Fruit fly (Drosophila melanogaster) whole organism, adult: ENCODE data around the gene Tis11.

Experiments
- CG11617 ChIP-seq: fragments of 200-800 bp; sonication (Bioruptor generic); optimal IDR thresholded peaks from 2 replicates; lab custom pipeline; 2017; ENCODE audit warnings: mild to moderate bottlenecking, missing biosample characterization, missing genetic modification reagents, missing genetic modification characterization
- CG12768 ChIP-seq: fragments of 200-800 bp; sonication (Bioruptor generic); optimal IDR thresholded peaks from 2 replicates; lab custom pipeline; 2017; ENCODE audit warnings: missing biosample characterization, missing genetic modification characterization, mild to moderate bottlenecking, moderate library complexity, missing genetic modification reagents
- CG14711 ChIP-seq: fragments of 200-800 bp; sonication (Bioruptor generic); optimal IDR thresholded peaks from 2 replicates; lab custom pipeline; 2018; ENCODE audit warnings: missing biosample characterization, mild to moderate bottlenecking, missing genetic modification characterization, moderate library complexity
- CG1620 ChIP-seq: fragments of 200-800 bp; sonication (Bioruptor generic); optimal IDR thresholded peaks from 2 replicates; lab custom pipeline; 2016; ENCODE audit warnings: missing biosample characterization, missing genetic modification characterization
- CG33017 ChIP-seq: fragments of 200-800 bp; sonication (Bioruptor generic); optimal IDR thresholded peaks from 2 replicates; lab custom pipeline; 2018; ENCODE audit warnings: missing biosample characterization, mild to moderate bottlenecking, missing genetic modification characterization, moderate library complexity
- CG5204 ChIP-seq: fragments of 200-800 bp; sonication (Bioruptor generic); optimal IDR thresholded peaks from 2 replicates; lab custom pipeline; 2016; ENCODE audit warnings: missing biosample characterization, missing genetic modification characterization
- CG7045 ChIP-seq: fragments of 200-800 bp; sonication (Bioruptor generic); optimal IDR thresholded peaks from 2 replicates; lab custom pipeline; 2017; ENCODE audit warnings: missing biosample characterization, mild to moderate bottlenecking, missing genetic modification characterization
- CG7101 ChIP-seq: fragments of 200-800 bp; sonication (Bioruptor generic); optimal IDR thresholded peaks from 2 replicates; lab custom pipeline; 2018; ENCODE audit warnings: missing biosample characterization, mild to moderate bottlenecking, missing genetic modification characterization, moderate library complexity
- Clk ChIP-seq: fragments of 200-800 bp; sonication (Bioruptor generic); optimal IDR thresholded peaks from 2 replicates; lab custom pipeline; 2017; ENCODE audit warnings: missing biosample characterization, missing genetic modification characterization
- Crg-1 ChIP-seq: fragments of 200-800 bp; sonication (Bioruptor generic); optimal IDR thresholded peaks from 2 replicates; lab custom pipeline; 2016; ENCODE audit warnings: missing biosample characterization, missing genetic modification characterization
- Hr96 ChIP-seq: fragments of 200-800 bp; sonication (Bioruptor generic); optimal IDR thresholded peaks from 2 replicates; lab custom pipeline; 2016; ENCODE audit warnings: missing biosample characterization, missing genetic modification characterization
- Mnt ChIP-seq: fragments of 200-800 bp; sonication (Bioruptor generic); optimal IDR thresholded peaks from 2 replicates; lab custom pipeline; 2016; ENCODE audit warnings: missing biosample characterization, mild to moderate bottlenecking, missing genetic modification characterization
- bab1 ChIP-seq: fragments of 200-800 bp; sonication (Bioruptor generic); optimal IDR thresholded peaks from 3 replicates; lab custom pipeline; 2019; ENCODE audit warnings: missing biosample characterization, mild to moderate bottlenecking, missing genetic modification characterization, moderate library complexity
- cnc ChIP-seq, 2 experiments: fragments of >200 bp; optimal IDR thresholded peaks; 2 replicates each; lab custom pipeline; 2017
- kay ChIP-seq: fragments of 200-800 bp; sonication (Bioruptor generic); peaks from one replicate; lab custom pipeline; 2016; ENCODE audit warnings: missing biosample characterization, missing genetic modification characterization, borderline replicate concordance
- ovo ChIP-seq: fragments of 200-800 bp; sonication (Bioruptor generic); optimal IDR thresholded peaks from 2 replicates; lab custom pipeline; 2016; ENCODE audit warnings: missing biosample characterization, missing genetic modification characterization
- pad ChIP-seq: fragments of 200-800 bp; sonication (Bioruptor generic); optimal IDR thresholded peaks from 3 replicates; lab custom pipeline; 2017; ENCODE audit warnings: missing biosample characterization, missing genetic modification characterization, mild to moderate bottlenecking, moderate library complexity, missing genetic modification reagents
- tj ChIP-seq: fragments of 200-800 bp; sonication (Bioruptor generic); optimal IDR thresholded peaks from 3 replicates; lab custom pipeline; 2017; ENCODE audit warnings: missing biosample characterization, mild to moderate bottlenecking, missing genetic modification characterization, moderate library complexity
- toe ChIP-seq: fragments of 200-800 bp; sonication (Bioruptor generic); optimal IDR thresholded peaks from 2 replicates; lab custom pipeline; 2016; ENCODE audit warnings: missing biosample characterization, missing genetic modification characterization

The Tis11 gene

DNA sequence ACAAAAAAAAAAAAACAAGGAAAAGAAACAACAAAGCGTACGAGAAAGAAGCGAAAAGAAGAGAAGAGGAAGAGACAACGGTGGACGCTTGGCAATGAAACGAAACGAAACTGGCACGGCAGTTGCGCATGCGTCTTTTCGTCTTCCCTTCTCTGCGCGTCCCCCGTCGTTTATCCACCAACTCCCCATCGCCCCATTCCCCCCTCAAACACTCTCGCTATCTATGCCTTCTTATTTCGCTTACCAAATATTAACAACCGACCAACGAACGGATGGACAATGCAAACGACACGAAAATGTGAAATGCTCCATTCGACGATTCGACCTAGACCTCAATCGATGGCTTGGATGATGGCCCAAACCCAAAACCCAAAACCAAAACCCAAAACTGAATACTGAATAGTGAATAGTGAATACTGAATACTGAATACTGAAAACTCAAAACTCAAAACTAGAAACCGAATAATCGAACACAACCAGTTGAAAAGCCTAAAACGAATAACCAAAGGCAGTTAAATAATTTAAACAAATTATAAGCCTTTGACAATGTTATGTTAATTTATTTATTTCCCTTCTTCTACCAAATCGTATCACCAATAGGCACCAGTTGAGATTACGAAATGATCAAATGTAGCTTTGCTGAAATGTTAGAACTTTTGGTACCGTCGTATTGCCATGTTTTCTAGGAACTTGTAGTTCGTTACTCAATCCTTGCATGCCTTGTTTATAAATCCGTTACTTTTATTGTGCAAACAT lies 11.5 kb downstream of the Tis11 start:
- TF ChIP-seq CG7045 (GFP tag; lab: Kevin White, UChicago) (no peak), Clk (no peak), CG5204 (GFP tag; lab: Kevin White, UChicago) (no peak), kay (GFP tag; lab: Kevin White, UChicago) (no peak), CG11617 (GFP tag; lab: Kevin White, UChicago) (no peak)

DNA sequence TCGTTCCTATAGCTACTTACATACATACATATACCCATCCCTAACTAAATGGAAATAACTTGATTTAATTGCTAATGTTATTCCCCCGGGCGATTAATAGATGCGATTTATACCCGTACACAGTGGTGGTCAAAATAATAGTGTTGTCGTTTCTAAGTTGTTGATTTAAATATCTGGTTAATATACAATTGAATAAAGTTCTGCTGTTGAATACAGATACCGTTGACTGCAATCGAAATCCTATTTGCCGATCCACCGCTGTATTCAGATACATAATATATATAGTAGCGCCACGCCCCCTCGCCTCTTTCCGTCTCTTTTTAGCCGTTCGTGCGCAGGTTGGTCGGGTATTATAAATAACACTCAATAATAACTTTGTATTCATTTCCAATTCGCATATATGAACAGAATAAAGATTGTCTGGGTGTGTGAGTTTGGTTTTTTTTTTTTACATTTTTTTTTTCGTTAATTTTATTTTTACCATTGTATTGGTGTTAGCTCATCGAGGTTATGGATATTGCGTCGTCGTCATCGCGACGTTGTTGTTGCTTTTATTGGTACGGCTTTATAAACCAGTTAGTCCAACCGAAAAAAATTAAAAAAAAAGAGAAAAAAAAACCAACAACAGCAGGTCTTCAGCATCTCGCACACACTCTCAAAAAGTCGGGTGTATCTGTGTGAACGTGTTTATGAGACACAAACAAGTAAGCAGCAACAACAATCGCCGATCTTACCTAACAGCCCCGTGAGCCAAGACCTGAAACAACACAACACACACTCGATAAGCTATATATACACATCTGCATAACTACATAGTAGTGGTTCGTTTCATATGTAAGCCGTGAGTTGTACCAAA lies 13.3 kb downstream of the Tis11 start:
- TF ChIP-seq CG5204 (GFP tag; lab: Kevin White, UChicago) (peak; percentile 24), CG33017 (tag; lab: Kevin White, UChicago) (no peak), Hr96 (GFP tag; lab: Kevin White, UChicago) (no peak), kay (GFP tag; lab: Kevin White, UChicago) (peak; percentile 82), ovo (peak; percentile 77), tj (GFP tag; lab: Kevin White, UChicago) (no peak), CG11617 (GFP tag; lab: Kevin White, UChicago) (no peak), CG7101 (tag; lab: Kevin White, UChicago) (peak; percentile 55), CG1620 (GFP tag; lab: Kevin White, UChicago) (no peak)

DNA sequence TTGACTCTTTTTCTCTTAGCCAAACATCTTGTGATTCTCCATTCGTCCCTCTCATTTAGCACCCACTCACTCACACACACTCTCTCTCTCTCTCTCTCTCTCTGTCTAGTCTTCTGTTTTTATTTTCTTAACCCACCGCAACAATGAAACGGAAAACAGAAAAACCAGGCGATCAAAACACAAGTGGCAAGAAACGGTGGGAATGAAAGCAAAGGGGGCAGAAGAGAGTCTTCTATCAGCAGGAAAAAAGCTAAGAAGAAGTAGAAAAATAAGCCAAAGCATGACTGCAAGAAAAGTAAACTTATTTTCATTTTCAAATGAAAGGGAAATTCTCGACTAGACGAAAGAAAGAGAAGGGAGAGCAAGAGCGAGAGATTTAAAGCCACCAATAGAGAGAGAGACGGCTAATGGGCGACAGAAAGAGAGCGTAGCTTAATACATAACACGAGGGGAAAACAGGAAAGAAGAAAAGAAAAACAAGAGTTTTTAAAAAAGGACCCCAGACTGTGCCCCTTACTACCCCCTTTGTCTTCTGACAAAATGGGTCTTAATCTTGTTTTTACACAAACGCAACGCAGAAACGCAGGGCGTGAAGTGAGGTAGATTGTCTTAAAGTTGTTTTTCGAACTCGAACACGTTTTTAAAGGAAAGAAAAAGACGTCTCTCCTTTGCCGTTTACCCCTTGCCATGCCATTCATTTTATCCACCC lies 14.8 kb downstream of the Tis11 start:
- TF ChIP-seq kay (GFP tag; lab: Kevin White, UChicago) (peak; percentile 59), Crg-1 (no peak)

DNA sequence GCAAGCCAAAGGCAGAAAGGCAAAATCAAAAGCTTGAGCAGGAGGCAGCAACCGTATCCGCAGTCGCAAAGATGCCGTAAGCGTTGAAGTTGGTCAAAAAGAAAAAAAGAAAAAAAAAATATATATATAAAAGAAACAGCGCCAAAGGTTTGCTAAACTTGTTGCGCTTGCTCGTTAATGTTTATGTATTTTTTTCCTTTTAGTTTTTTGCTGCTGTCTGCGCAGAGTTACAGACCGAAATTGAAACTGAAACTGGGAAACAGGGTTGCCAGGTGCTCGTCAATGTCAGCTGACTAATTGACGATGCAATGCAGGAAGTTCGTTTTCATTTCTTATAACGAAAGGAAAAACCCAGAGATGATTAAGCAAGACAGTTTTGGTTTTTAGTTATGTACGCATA lies 16.1 kb downstream of the Tis11 start:
- TF ChIP-seq CG12768 (GFP tag; lab: Kevin White, UChicago) (no peak), CG14711 (tag; lab: Kevin White, UChicago) (peak; percentile 37)

DNA sequence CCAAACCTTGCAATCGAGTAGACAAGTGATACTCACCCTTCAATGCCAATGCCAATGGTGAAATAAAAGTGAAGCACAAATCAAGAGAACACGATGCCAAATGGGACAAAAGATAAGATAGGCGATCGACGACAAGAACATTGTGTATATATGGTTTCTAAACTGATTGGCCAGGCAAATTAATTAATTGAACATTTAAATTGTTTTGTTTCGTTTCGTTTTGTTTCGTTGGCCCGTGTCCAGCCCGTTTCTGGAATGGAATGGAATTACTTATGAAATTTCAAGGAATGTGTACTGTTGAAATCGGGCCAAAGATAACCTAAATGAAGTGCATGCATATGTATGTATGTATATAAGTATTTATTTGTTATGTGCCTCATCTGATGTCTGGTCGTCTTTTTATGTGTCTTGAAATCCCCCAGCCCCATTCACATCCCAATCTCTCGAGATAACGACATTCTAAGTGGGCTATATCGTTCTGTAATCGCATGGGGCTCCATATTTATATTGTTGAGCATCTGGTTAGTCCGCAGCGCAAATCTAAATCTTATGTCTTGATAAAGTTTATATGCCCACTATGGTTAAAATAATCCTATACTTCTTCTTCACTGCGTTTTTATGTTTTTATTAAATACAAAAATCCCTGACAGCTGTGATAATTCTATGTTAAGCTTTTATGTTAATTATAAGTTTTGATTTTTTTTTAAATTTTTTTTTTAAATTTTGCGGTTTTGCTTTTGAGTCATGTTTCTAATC lies 16.8 kb downstream of the Tis11 start:
- TF ChIP-seq kay (GFP tag; lab: Kevin White, UChicago) (peak; percentile 40), CG11617 (GFP tag; lab: Kevin White, UChicago) (no peak)

DNA sequence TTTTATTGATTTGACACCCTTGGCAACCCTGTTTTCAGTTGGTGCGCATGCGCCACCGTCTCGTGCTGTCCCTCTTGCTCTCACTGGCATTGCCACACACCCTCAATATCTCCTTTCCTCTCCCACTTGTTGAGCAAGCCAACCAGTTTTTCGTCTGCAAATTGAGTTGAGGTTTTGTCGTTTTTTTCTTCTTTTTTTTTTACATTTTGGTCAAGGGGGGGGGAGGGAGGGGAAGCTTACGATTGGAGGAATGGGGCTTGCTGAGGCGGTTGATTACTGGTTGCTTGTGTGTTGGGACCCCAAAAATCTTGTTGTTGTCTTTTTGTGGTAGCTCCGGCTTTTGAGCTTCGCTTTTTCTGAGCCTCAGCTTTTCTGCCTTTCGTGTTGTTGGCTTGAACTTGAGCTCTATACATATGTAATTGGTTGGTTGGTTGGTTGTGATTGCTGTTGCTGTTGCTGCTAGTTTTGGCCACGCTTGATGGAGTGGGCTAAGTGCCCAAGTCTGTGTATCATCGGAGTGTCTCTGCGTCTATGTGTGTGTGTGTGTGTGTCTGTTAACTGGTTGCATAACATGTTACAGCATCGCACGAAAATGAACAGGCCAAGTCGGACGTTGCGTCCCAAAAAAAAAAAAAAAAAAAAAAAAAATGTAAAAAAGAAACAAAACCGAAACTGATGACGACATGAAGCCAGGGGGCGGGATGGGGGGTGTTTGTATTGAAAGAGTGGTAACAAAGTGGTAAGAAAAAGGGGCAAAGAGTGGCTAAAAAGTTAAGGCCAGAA lies 17.5 kb downstream of the Tis11 start:
- TF ChIP-seq CG14711 (tag; lab: Kevin White, UChicago) (peak; percentile 45), ovo (peak; percentile 2), bab1 (no peak), tj (GFP tag; lab: Kevin White, UChicago) (peak; percentile 76)

DNA sequence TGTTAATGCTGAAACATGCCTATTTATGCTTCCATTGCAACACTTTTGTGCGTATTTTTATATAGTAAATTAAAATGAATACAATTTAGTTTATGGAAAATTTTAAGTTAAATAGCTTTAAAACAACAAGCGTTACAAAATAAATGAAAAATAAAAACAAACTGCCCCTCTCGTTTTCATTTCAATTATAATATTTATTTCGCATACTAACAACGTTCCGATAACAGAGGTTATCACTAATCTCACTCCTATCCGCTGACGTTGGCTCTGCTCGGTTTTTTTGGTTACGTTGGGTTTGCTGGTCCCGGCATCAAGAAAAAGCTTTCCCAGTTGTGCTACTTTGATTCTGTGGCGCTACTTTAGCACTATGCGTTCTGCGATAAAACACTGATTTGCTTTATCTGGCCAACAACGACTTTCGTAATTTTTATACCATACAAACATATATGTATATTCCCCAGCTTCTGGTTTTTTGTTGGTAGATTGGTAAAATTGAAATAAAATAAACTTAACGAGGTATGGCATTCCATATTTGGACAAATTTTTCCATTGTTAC lies 23.3 kb downstream of the Tis11 start:
- TF ChIP-seq Mnt (GFP tag; lab: Kevin White, UChicago) (no peak), CG7101 (tag; lab: Kevin White, UChicago) (no peak), tj (GFP tag; lab: Kevin White, UChicago) (no peak), CG1620 (GFP tag; lab: Kevin White, UChicago) (no peak), toe (no peak), CG12768 (GFP tag; lab: Kevin White, UChicago) (no peak), CG33017 (tag; lab: Kevin White, UChicago) (no peak), cnc (optimal IDR thresholded peaks at IDR 0.05; lab: Kevin White, UChicago) (no peak), CG11617 (GFP tag; lab: Kevin White, UChicago) (no peak), pad (GFP tag; lab: Kevin White, UChicago) (no peak), Hr96 (GFP tag; lab: Kevin White, UChicago) (no peak)
